Worm (Caenorhabditis elegans): ENCODE measurements around the gene oac-3.

DNA sequence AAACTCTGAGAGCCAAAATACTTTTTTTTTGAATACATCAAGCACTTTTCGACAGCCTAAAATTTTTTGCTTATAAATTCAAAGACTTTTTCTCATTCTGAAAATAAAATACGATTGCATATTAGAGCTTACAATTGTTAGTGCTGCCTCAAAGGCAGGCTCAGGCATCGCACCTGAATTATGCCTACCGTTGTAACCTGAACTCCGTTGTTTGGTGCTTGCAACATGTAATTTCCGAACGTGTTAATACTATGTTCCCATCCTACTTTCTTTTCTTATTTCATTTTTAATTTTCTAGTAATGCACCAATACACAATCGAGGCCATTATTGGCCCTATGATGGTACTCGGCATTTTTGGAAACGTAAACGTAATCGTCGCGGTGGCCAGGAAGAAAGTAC is 12.0 kb upstream of the oac-3 start, which contains the start of gene srsx-19:
- no peak for TF ChIP-seq ztf-28 (GFP tag; IDR thresholded peaks at IDR 0.05)
- TF ChIP-seq sptf-2 (GFP tag; optimal IDR thresholded peaks at IDR 0.05) = no peak
- TF ChIP-seq mel-28 (tag; optimal IDR thresholded peaks at IDR 0.05; ENCODE audit: borderline replicate concordance) = no peak
- no peak for TF ChIP-seq sea-2 (GFP tag; IDR thresholded peaks at IDR 0.05)
- no peak for TF ChIP-seq chd-7 (tag; optimal IDR thresholded peaks at IDR 0.05)
- TF ChIP-seq lin-54 (GFP tag; optimal IDR thresholded peaks at IDR 0.05) = no peak
- no peak for TF ChIP-seq unc-62 (GFP tag; optimal IDR thresholded peaks at IDR 0.05)

All from whole organism, young adult.